Worm (Caenorhabditis elegans) whole organism, L3 larva: Measurements from ENCODE around the gene F07A11.4.

ENCODE experiments used
- ama-1 ChIP-seq: fragments of 150-350 bp; optimal IDR thresholded peaks from 2 replicates; lab custom pipeline; 2018
- ceh-82 ChIP-seq: fragments of 150-350 bp; optimal IDR thresholded peaks from 2 replicates; lab custom pipeline; 2014; ENCODE audit warnings: missing biosample characterization, missing genetic modification characterization
- daf-12 ChIP-seq: fragments of 150-350 bp; optimal IDR thresholded peaks from 2 replicates; lab custom pipeline; 2014; ENCODE audit warnings: missing biosample characterization, missing genetic modification reagents, missing genetic modification characterization
- elt-1 ChIP-seq: fragments of 150-350 bp; optimal IDR thresholded peaks from 2 replicates; lab custom pipeline; 2014; ENCODE audit warnings: missing biosample characterization, missing genetic modification characterization
- elt-2 ChIP-seq: sonication (generic microtip); optimal IDR thresholded peaks from 2 replicates; lab custom pipeline; 2016; ENCODE audit warnings: missing genetic modification reagents, mild to moderate bottlenecking, missing genetic modification characterization, missing compliant biosample characterization
- elt-3 ChIP-seq, 3 experiments: fragments of 150-350 bp in 1 of 3; sonication (generic microtip) in 2 of 3; optimal IDR thresholded peaks; 2 replicates in 2 of 3; 4 replicates in 1 of 3; lab custom pipeline; 2014 to 2017; ENCODE audit warnings: missing biosample characterization in 3 of 3, missing genetic modification characterization in 3 of 3
- fkh-10 ChIP-seq: sonication (generic microtip); optimal IDR thresholded peaks from 2 replicates; lab custom pipeline; 2017; ENCODE audit warnings: missing biosample characterization, missing genetic modification reagents, missing genetic modification characterization
- fkh-2 ChIP-seq: fragments of 150-350 bp; optimal IDR thresholded peaks from 2 replicates; lab custom pipeline; 2014; ENCODE audit warnings: missing biosample characterization, missing genetic modification reagents, missing genetic modification characterization
- fos-1 ChIP-seq: fragments of 150-350 bp; optimal IDR thresholded peaks from 2 replicates; lab custom pipeline; 2014; ENCODE audit warnings: missing biosample characterization, missing genetic modification characterization
- hmg-11 ChIP-seq: sonication (generic microtip); optimal IDR thresholded peaks from 2 replicates; lab custom pipeline; 2016; ENCODE audit warnings: missing genetic modification characterization, missing compliant biosample characterization
- lin-15B ChIP-seq: fragments of 150-350 bp; optimal IDR thresholded peaks from 2 replicates; lab custom pipeline; 2014; ENCODE audit warnings: missing biosample characterization, missing genetic modification characterization
- lsy-12 ChIP-seq: sonication (generic microtip); optimal IDR thresholded peaks from 2 replicates; lab custom pipeline; 2016; ENCODE audit warnings: mild to moderate bottlenecking, missing genetic modification characterization, missing compliant biosample characterization
- nfya-1 ChIP-seq: sonication (generic microtip); optimal IDR thresholded peaks from 2 replicates; lab custom pipeline; 2017; ENCODE audit warnings: missing genetic modification characterization, mild to moderate bottlenecking, missing compliant biosample characterization, antibody characterized with exemption, moderate library complexity; ENCODE audit not compliant: insufficient read depth
- nhr-11 ChIP-seq: fragments of 150-350 bp; optimal IDR thresholded peaks from 2 replicates; lab custom pipeline; 2014; ENCODE audit warnings: missing biosample characterization, missing genetic modification characterization
- nhr-12 ChIP-seq: fragments of 150-350 bp; optimal IDR thresholded peaks from 2 replicates; lab custom pipeline; 2014; ENCODE audit warnings: missing biosample characterization, missing genetic modification characterization
- nhr-23 ChIP-seq: fragments of 150-350 bp; optimal IDR thresholded peaks from 2 replicates; lab custom pipeline; 2014; ENCODE audit warnings: missing biosample characterization, missing genetic modification reagents, missing genetic modification characterization
- nhr-237 ChIP-seq: fragments of 150-350 bp; optimal IDR thresholded peaks from 2 replicates; lab custom pipeline; 2014; ENCODE audit warnings: missing biosample characterization, missing genetic modification characterization
- nhr-25 ChIP-seq: sonication (generic microtip); optimal IDR thresholded peaks from 2 replicates; lab custom pipeline; 2017; ENCODE audit warnings: missing biosample characterization, missing genetic modification characterization
- nhr-28 ChIP-seq: fragments of 150-350 bp; optimal IDR thresholded peaks from 2 replicates; lab custom pipeline; 2014; ENCODE audit warnings: missing biosample characterization, missing genetic modification characterization
- nhr-43 ChIP-seq: sonication (generic microtip); optimal IDR thresholded peaks from 2 replicates; lab custom pipeline; 2016; ENCODE audit warnings: mild to moderate bottlenecking, missing genetic modification characterization, missing compliant biosample characterization; ENCODE audit not compliant: poor library complexity, severe bottlenecking
- nhr-77 ChIP-seq: fragments of 150-350 bp; optimal IDR thresholded peaks from 2 replicates; lab custom pipeline; 2014; ENCODE audit warnings: missing biosample characterization, missing genetic modification characterization
- pha-4 ChIP-seq: fragments of 150-350 bp; optimal IDR thresholded peaks from 2 replicates; lab custom pipeline; 2014; ENCODE audit warnings: missing biosample characterization, missing genetic modification reagents, missing genetic modification characterization
- pqm-1 ChIP-seq: fragments of 150-350 bp; optimal IDR thresholded peaks from 2 replicates; lab custom pipeline; 2017; ENCODE audit warnings: missing biosample characterization, missing genetic modification characterization, inconsistent platforms
- sea-2 ChIP-seq: fragments of 150-350 bp; sonication (generic microtip); optimal IDR thresholded peaks from 4 replicates; lab custom pipeline; 2014; ENCODE audit warnings: missing biosample characterization, missing genetic modification reagents, missing genetic modification characterization
- skn-1 ChIP-seq: fragments of 150-350 bp; optimal IDR thresholded peaks from 2 replicates; lab custom pipeline; 2014; ENCODE audit warnings: missing biosample characterization, missing genetic modification characterization
- snpc-4 ChIP-seq: fragments of 150-350 bp; optimal IDR thresholded peaks from 2 replicates; lab custom pipeline; 2014; ENCODE audit warnings: missing biosample characterization, missing genetic modification characterization
- tbx-2 ChIP-seq: sonication (generic microtip); optimal IDR thresholded peaks from 2 replicates; lab custom pipeline; 2016; ENCODE audit warnings: mild to moderate bottlenecking, missing genetic modification characterization, missing compliant biosample characterization
- unc-39 ChIP-seq: sonication (generic microtip); optimal IDR thresholded peaks from 4 replicates; lab custom pipeline; 2017; ENCODE audit warnings: missing biosample characterization, missing genetic modification characterization
- unc-62 ChIP-seq: fragments of 150-350 bp; sonication (generic microtip); optimal IDR thresholded peaks from 4 replicates; lab custom pipeline; 2014; ENCODE audit warnings: missing biosample characterization, missing genetic modification reagents, missing genetic modification characterization
- ztf-11 ChIP-seq: fragments of 150-350 bp; optimal IDR thresholded peaks from 2 replicates; lab custom pipeline; 2014; ENCODE audit warnings: missing biosample characterization, missing genetic modification characterization
- ztf-4 ChIP-seq: fragments of 150-350 bp; optimal IDR thresholded peaks from 2 replicates; lab custom pipeline; 2014; ENCODE audit warnings: missing biosample characterization, missing genetic modification characterization

F07A11.4 gene

DNA sequence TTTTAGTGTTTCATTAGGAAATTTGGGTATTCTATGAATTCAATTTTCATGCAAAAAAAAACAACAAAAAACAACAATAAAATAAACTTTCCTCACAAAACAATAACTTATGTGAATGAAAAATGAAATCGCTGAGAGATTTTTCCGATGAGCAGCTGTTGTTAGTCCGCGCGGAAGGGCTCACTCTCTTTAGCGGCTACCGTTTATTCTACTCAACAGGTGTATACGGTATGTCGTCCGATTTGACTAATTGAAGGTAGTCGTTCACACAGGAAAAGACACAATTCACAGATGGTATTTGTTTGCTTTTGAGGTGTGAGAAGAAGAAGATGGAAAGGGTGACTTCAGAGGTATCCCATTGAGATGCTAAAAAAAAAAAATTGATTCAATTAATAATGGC, 32.1 kb upstream of the F07A11.4 start:
- TF ChIP-seq nhr-28 (tag; lab: Kevin White, UChicago) (no peak), elt-1 (tag; lab: Kevin White, UChicago) (no peak), fos-1 (tag; lab: Kevin White, UChicago) (no peak), lin-15B (no peak), nhr-77 (tag; lab: Kevin White, UChicago) (no peak), sea-2 (GFP tag; lab: Kevin White, UChicago) (no peak), ceh-82 (no peak), ztf-4 (tag; lab: Kevin White, UChicago) (no peak), unc-39 (tag; lab: Kevin White, UChicago) (no peak), hmg-11 (tag; lab: Kevin White, UChicago) (no peak), nhr-237 (tag; lab: Kevin White, UChicago) (no peak), nhr-11 (tag; lab: Kevin White, UChicago) (no peak), lsy-12 (tag; lab: Kevin White, UChicago) (no peak), elt-3 (tag; optimal IDR thresholded peaks at IDR 0.05; lab: Kevin White, UChicago) (no peak)
- TF ChIP-seq, all 47 proteins: peak for 0

- TF ChIP-seq elt-2 (tag; lab: Kevin White, UChicago) (peak; percentile 52), pqm-1 (tag; lab: Kevin White, UChicago) (peak; percentile 33), fkh-10 (no peak), nhr-23 (tag; lab: Kevin White, UChicago) (no peak)
Observed at ce11 chrII:11569213-11569868, 31.5 kb upstream of the F07A11.4 start, which contains the start of the genes F54D5.23 and F54D5.4. TSS of gene F54D5.23 (minus strand) at chrII:11569287. TSS of gene F54D5.4 (plus strand) at chrII:11569818.

ce11 chrII:11571260-11571854, 29.5 kb upstream of the F07A11.4 start, which contains the start of gene F54D5.3:
TSS of gene F54D5.3 (plus strand) at chrII:11571805.
- TF ChIP-seq fkh-10 (no peak), elt-2 (tag; lab: Kevin White, UChicago) (peak; percentile 69), pha-4 (tag; lab: Kevin White, UChicago) (peak; percentile 19), unc-39 (tag; lab: Kevin White, UChicago) (no peak), ceh-82 (no peak), skn-1 (tag; lab: Kevin White, UChicago) (no peak), unc-62 (GFP tag; lab: Kevin White, UChicago) (no peak), snpc-4 (tag; lab: Kevin White, UChicago) (no peak), daf-12 (no peak), lsy-12 (tag; lab: Kevin White, UChicago) (no peak), pqm-1 (tag; lab: Kevin White, UChicago) (peak; percentile 75), nfya-1 (tag; lab: Kevin White, UChicago) (no peak), nhr-43 (tag; lab: Kevin White, UChicago) (no peak)
- TF ChIP-seq, all 47 proteins: peak for 3

- TF ChIP-seq pqm-1 (tag; lab: Kevin White, UChicago) = no peak
- no peak for TF ChIP-seq elt-2 (tag; lab: Kevin White, UChicago)
- TF ChIP-seq fos-1 (tag; lab: Kevin White, UChicago) = no peak
- TF ChIP-seq fkh-10 = no peak
- no peak for TF ChIP-seq fkh-2 (tag; lab: Kevin White, UChicago)
- no peak for TF ChIP-seq ama-1 (lab: Kevin White, UChicago)
- no peak for TF ChIP-seq unc-62 (GFP tag; lab: Kevin White, UChicago)
- TF ChIP-seq pha-4 (tag; lab: Kevin White, UChicago) = no peak
- no peak for TF ChIP-seq nfya-1 (tag; lab: Kevin White, UChicago)
- no peak for TF ChIP-seq nhr-23 (tag; lab: Kevin White, UChicago)
- no peak for TF ChIP-seq nhr-25 (tag; lab: Kevin White, UChicago)
- no peak for TF ChIP-seq ztf-11 (tag; lab: Kevin White, UChicago)
- TF ChIP-seq, all 47 proteins: peak for 0
Observed at ce11 chrII:11572944-11573343, 27.9 kb upstream of the F07A11.4 start, which contains the start of gene F54D5.2. TSS of gene F54D5.2 (plus strand) at chrII:11573180.

DNA sequence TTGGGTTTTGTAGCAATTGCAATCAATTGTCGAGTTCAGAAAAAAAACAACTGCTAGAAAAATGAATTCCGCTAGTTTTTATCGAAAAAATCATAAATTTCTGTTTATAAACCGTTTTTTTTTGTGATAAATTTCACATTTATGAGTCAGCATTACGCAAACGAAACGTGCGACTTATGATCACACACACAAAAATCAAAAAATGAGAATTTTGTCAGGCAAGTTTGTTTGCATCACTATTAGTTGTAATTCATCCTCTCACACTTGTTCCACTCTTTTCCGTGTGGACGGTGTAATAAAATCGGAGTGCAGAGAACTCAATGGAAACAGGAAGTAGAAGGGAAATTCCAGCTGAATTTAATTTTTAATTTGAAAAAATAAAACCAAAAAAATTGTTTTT, 23.4 kb upstream of the F07A11.4 start, which contains the start of gene pcs-1:
TSS of gene pcs-1 (minus strand) at position 344 of the 400 bp plus-strand sequence.
- TF ChIP-seq pha-4 (tag; lab: Kevin White, UChicago) (peak; percentile 10), tbx-2 (no peak), elt-2 (tag; lab: Kevin White, UChicago) (peak; percentile 53), nhr-12 (tag; lab: Kevin White, UChicago) (no peak)
